Fruit fly (Drosophila melanogaster) whole organism, prepupa: ENCODE data around the gene CG13074.
A peak's percentile ranks its signal among the peaks of the same experiment; 100 is the strongest.

Experiments
- Blimp-1 ChIP-seq: fragments of 200-800 bp; sonication (Bioruptor generic); optimal IDR thresholded peaks from 3 replicates; lab custom pipeline; 2017; ENCODE audit warnings: missing biosample characterization, missing genetic modification characterization, mild to moderate bottlenecking, moderate library complexity, missing genetic modification reagents
- CG10631 ChIP-seq: fragments of 200-800 bp; sonication (Bioruptor generic); optimal IDR thresholded peaks from 2 replicates; lab custom pipeline; 2016; ENCODE audit warnings: missing biosample characterization, missing genetic modification characterization
- CG10669 ChIP-seq: fragments of 200-800 bp; sonication (Bioruptor generic); optimal IDR thresholded peaks from 3 replicates; lab custom pipeline; 2018; ENCODE audit warnings: missing biosample characterization, mild to moderate bottlenecking, missing genetic modification characterization, moderate library complexity
- CG11762 ChIP-seq: fragments of 200-800 bp; sonication (Bioruptor generic); optimal IDR thresholded peaks from 3 replicates; lab custom pipeline; 2016; ENCODE audit warnings: missing biosample characterization, missing genetic modification characterization; ENCODE audit not compliant: insufficient read depth
- CG11902 ChIP-seq: fragments of 200-800 bp; sonication (Bioruptor generic); optimal IDR thresholded peaks from 3 replicates; lab custom pipeline; 2016; ENCODE audit warnings: missing biosample characterization, missing genetic modification characterization
- CG16779 ChIP-seq: fragments of 200-800 bp; sonication (Bioruptor generic); optimal IDR thresholded peaks from 3 replicates; lab custom pipeline; 2017; ENCODE audit warnings: missing biosample characterization, mild to moderate bottlenecking, missing genetic modification characterization
- CG3032 ChIP-seq: fragments of 200-800 bp; optimal IDR thresholded peaks from 2 replicates; lab custom pipeline; 2019; ENCODE audit warnings: missing biosample characterization, mild to moderate bottlenecking, missing genetic modification characterization, moderate library complexity
- CG31627 ChIP-seq: fragments of 200-800 bp; sonication (Bioruptor generic); optimal IDR thresholded peaks from 3 replicates; lab custom pipeline; 2016; ENCODE audit warnings: missing biosample characterization, missing genetic modification characterization
- CG32006 ChIP-seq: fragments of 200-800 bp; sonication (Bioruptor generic); optimal IDR thresholded peaks from 3 replicates; lab custom pipeline; 2017; ENCODE audit warnings: missing biosample characterization, mild to moderate bottlenecking, missing genetic modification characterization
- CG34406 ChIP-seq: fragments of 200-800 bp; sonication (Bioruptor generic); optimal IDR thresholded peaks from 3 replicates; lab custom pipeline; 2016; ENCODE audit warnings: missing biosample characterization, missing genetic modification characterization
- CG3919 ChIP-seq: fragments of 200-800 bp; sonication (Bioruptor generic); optimal IDR thresholded peaks from 3 replicates; lab custom pipeline; 2016; ENCODE audit warnings: missing biosample characterization, missing genetic modification characterization
- CG6163 ChIP-seq: fragments of 200-800 bp; sonication (Bioruptor generic); IDR thresholded peaks from 3 replicates; pipeline ENCODE4 v1.3.6; 2022; ENCODE audit warnings: missing biosample characterization, missing genetic modification characterization
- CG6276 ChIP-seq: fragments of 200-800 bp; sonication (Bioruptor generic); optimal IDR thresholded peaks from 2 replicates; lab custom pipeline; 2017; ENCODE audit warnings: missing biosample characterization, mild to moderate bottlenecking, missing genetic modification characterization
- CG6792 ChIP-seq: fragments of 200-800 bp; sonication (Bioruptor generic); optimal IDR thresholded peaks from 3 replicates; lab custom pipeline; 2016; ENCODE audit warnings: missing biosample characterization, missing genetic modification characterization
- CG6808 ChIP-seq: fragments of 200-800 bp; sonication (Bioruptor generic); optimal IDR thresholded peaks from 3 replicates; lab custom pipeline; 2017; ENCODE audit warnings: missing biosample characterization, missing genetic modification characterization, mild to moderate bottlenecking, moderate library complexity, missing genetic modification reagents
- CG6854 ChIP-seq: fragments of 200-800 bp; sonication (Bioruptor generic); optimal IDR thresholded peaks from 2 replicates; lab custom pipeline; 2017; ENCODE audit warnings: missing biosample characterization, mild to moderate bottlenecking, missing genetic modification characterization
- CG7368 ChIP-seq: fragments of 200-800 bp; sonication (Bioruptor generic); optimal IDR thresholded peaks from 3 replicates; lab custom pipeline; 2016; ENCODE audit warnings: missing biosample characterization, missing genetic modification characterization
- CG8119 ChIP-seq: fragments of 200-800 bp; sonication (Bioruptor generic); IDR thresholded peaks from 3 replicates; pipeline ENCODE4 v1.3.6; 2022; ENCODE audit warnings: missing biosample characterization, missing genetic modification characterization
- CG8319 ChIP-seq: fragments of 200-800 bp; sonication (Bioruptor generic); optimal IDR thresholded peaks from 3 replicates; lab custom pipeline; 2016; ENCODE audit warnings: missing biosample characterization, missing genetic modification characterization
- CG9139 ChIP-seq: fragments of 200-800 bp; sonication (Bioruptor generic); optimal IDR thresholded peaks from 3 replicates; lab custom pipeline; 2017; ENCODE audit warnings: missing biosample characterization, mild to moderate bottlenecking, missing genetic modification characterization
- Eip75B ChIP-seq: fragments of 200-800 bp; sonication (Bioruptor generic); optimal IDR thresholded peaks from 3 replicates; lab custom pipeline; 2016; ENCODE audit warnings: missing biosample characterization, missing genetic modification characterization
- Eip78C ChIP-seq: fragments of 200-800 bp; sonication (Bioruptor generic); peaks from one replicate; lab custom pipeline; 2016; ENCODE audit warnings: missing biosample characterization, missing genetic modification characterization
- Eip93F ChIP-seq: fragments of 200-800 bp; sonication (Bioruptor generic); optimal IDR thresholded peaks from 2 replicates; lab custom pipeline; 2016; ENCODE audit warnings: missing biosample characterization, mild to moderate bottlenecking, missing genetic modification characterization
- Ets96B ChIP-seq: fragments of 200-800 bp; optimal IDR thresholded peaks from 2 replicates; lab custom pipeline; 2019; ENCODE audit warnings: missing biosample characterization, mild to moderate bottlenecking, missing genetic modification characterization, moderate library complexity
- Gug ChIP-seq: fragments of 200-800 bp; sonication (Bioruptor generic); IDR thresholded peaks from 2 replicates; pipeline ENCODE4 v1.3.6; 2022; ENCODE audit warnings: missing biosample characterization, missing genetic modification characterization
- Hr4 ChIP-seq: fragments of 200-800 bp; sonication (Bioruptor generic); optimal IDR thresholded peaks from 3 replicates; lab custom pipeline; 2016; ENCODE audit warnings: missing biosample characterization, missing genetic modification characterization
- Met ChIP-seq: fragments of 200-800 bp; sonication (Bioruptor generic); optimal IDR thresholded peaks from 3 replicates; lab custom pipeline; 2016; ENCODE audit warnings: missing biosample characterization, missing genetic modification characterization
- OdsH ChIP-seq: fragments of 200-800 bp; sonication (Bioruptor generic); optimal IDR thresholded peaks from 3 replicates; lab custom pipeline; 2016; ENCODE audit warnings: missing biosample characterization, missing genetic modification characterization
- Smox ChIP-seq: fragments of 200-800 bp; sonication (Bioruptor generic); optimal IDR thresholded peaks from 3 replicates; lab custom pipeline; 2016; ENCODE audit warnings: missing biosample characterization, missing genetic modification characterization
- Sox102F ChIP-seq: fragments of 200-800 bp; sonication (Bioruptor generic); optimal IDR thresholded peaks from 2 replicates; lab custom pipeline; 2016; ENCODE audit warnings: missing biosample characterization, mild to moderate bottlenecking, missing genetic modification characterization
- Sox14 ChIP-seq: fragments of 200-800 bp; sonication (Bioruptor generic); optimal IDR thresholded peaks from 3 replicates; lab custom pipeline; 2016; ENCODE audit warnings: missing biosample characterization, missing genetic modification characterization
- Sox15 ChIP-seq: fragments of 200-800 bp; sonication (Bioruptor generic); optimal IDR thresholded peaks from 3 replicates; lab custom pipeline; 2016; ENCODE audit warnings: missing biosample characterization, missing genetic modification characterization
- achi ChIP-seq: fragments of 200-800 bp; sonication (Bioruptor generic); optimal IDR thresholded peaks from 3 replicates; lab custom pipeline; 2016; ENCODE audit warnings: missing biosample characterization, missing genetic modification characterization
- dac ChIP-seq: fragments of 200-800 bp; sonication (Bioruptor generic); optimal IDR thresholded peaks from 2 replicates; lab custom pipeline; 2017; ENCODE audit warnings: missing biosample characterization, mild to moderate bottlenecking, missing genetic modification characterization
- dsx ChIP-seq: fragments of 200-800 bp; optimal IDR thresholded peaks from 3 replicates; lab custom pipeline; 2019; ENCODE audit warnings: missing biosample characterization, mild to moderate bottlenecking, missing genetic modification characterization, moderate library complexity; ENCODE audit not compliant: poor library complexity, severe bottlenecking
- esn ChIP-seq: fragments of 200-800 bp; sonication (Bioruptor generic); optimal IDR thresholded peaks from 2 replicates; lab custom pipeline; 2016; ENCODE audit warnings: missing biosample characterization, mild to moderate bottlenecking, missing genetic modification characterization, moderate library complexity
- fd59A ChIP-seq: fragments of 200-800 bp; sonication (Bioruptor generic); optimal IDR thresholded peaks from 2 replicates; lab custom pipeline; 2017; ENCODE audit warnings: missing biosample characterization, mild to moderate bottlenecking, missing genetic modification characterization, missing genetic modification reagents
- fkh ChIP-seq: fragments of 200-800 bp; sonication (Bioruptor generic); optimal IDR thresholded peaks from 3 replicates; lab custom pipeline; 2017; ENCODE audit warnings: missing biosample characterization, mild to moderate bottlenecking, missing genetic modification characterization, moderate library complexity
- net ChIP-seq: fragments of 200-800 bp; sonication (Bioruptor generic); optimal IDR thresholded peaks from 3 replicates; lab custom pipeline; 2016; ENCODE audit warnings: missing biosample characterization, missing genetic modification characterization
- pdm3 ChIP-seq: fragments of 200-800 bp; sonication (Bioruptor generic); optimal IDR thresholded peaks from 3 replicates; lab custom pipeline; 2016; ENCODE audit warnings: missing biosample characterization, missing genetic modification characterization
- ss ChIP-seq, 2 experiments: fragments of 200-800 bp; sonication (Bioruptor generic); optimal IDR thresholded peaks; 2 replicates in 1 of 2; 3 replicates in 1 of 2; lab custom pipeline; 2017 to 2018; ENCODE audit warnings: mild to moderate bottlenecking in 2 of 2, missing biosample characterization in 2 of 2, missing genetic modification characterization in 2 of 2, moderate library complexity in 1 of 2
- svp ChIP-seq: fragments of 200-800 bp; sonication (Bioruptor generic); peaks from one replicate; lab custom pipeline; 2016; ENCODE audit warnings: missing biosample characterization, missing genetic modification characterization
- vri ChIP-seq: fragments of 200-800 bp; sonication (Bioruptor generic); optimal IDR thresholded peaks from 3 replicates; lab custom pipeline; 2016; ENCODE audit warnings: missing biosample characterization, mild to moderate bottlenecking, missing genetic modification characterization

Gene CG13074

DNA sequence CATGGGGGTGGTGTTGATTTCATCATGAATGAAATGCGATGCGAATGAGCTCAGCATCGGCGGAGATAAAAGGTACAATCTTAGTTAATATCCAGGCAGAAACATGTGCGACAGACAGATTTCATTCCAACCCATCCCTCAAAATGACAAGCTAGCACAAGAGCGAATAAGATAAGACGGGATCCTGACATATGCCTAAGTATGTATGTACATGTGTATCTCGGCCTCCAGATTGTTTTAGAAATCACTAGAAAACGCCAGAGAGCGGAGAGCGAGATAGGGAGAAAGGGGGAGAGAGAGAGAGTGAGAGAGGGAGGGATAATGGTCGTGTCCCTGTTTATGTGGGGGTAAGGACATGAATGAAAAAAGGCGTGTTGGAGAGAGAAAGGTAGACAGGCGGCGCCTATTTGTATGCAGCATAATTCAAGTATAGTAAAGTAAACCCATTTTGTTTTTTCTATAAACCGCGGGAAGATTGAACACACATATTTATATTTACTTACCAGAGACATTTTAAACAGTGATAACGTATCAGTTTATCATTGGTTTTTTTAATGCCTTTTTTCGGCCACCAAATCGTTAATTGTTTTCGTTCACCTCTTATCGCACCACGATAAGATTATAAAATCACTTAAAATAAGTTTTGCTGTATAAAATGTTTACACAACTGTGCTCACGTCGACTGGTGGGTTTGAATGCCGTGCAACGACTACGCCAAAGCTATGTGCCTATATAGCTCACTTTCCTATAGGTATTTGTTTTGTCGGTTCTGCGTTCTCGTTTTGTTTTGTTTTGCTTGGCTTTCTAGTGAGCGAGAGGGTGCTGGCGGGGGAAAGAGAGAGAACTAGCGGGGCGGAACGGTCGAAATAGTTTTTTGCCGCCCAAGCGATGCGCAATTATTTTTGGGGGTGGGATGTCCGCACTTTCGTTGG lies 47.1 kb downstream of the CG13074 start (continued):
- TF ChIP-seq pdm3 (GFP tag; lab: Kevin White, UChicago) = peak; percentile 8
- TF ChIP-seq Hr4 (GFP tag; lab: Kevin White, UChicago) = peak; percentile 17
- TF ChIP-seq CG7368 (GFP tag; lab: Kevin White, UChicago) = no peak
- no peak for TF ChIP-seq CG31627
- peak; percentile 94 for TF ChIP-seq fkh (GFP tag; lab: Kevin White, UChicago)
- TF ChIP-seq Gug (GFP tag; lab: Robert Waterston, UW) = no peak
- TF ChIP-seq esn = no peak
- TF ChIP-seq svp = peak; percentile 38
- TF ChIP-seq, all 60 proteins: peak for 20

dm6 chr3L:16048722-16049459 lies 48.4 kb downstream of the CG13074 start:
- no peak for TF ChIP-seq Smox (GFP tag; lab: Kevin White, UChicago)
- TF ChIP-seq CG6163 (GFP tag; lab: Robert Waterston, UW) = 0 out of 3 replicates have a peak, but pooled peaks have one; percentile 5
- TF ChIP-seq Eip78C (GFP tag; lab: Kevin White, UChicago) = peak; percentile 18
- no peak for TF ChIP-seq CG10669
- TF ChIP-seq CG6854 = no peak
- TF ChIP-seq achi = no peak
- TF ChIP-seq Sox15 (GFP tag; lab: Kevin White, UChicago) = no peak
- TF ChIP-seq Ets96B (tag; lab: Kevin White, UChicago) = peak; percentile 37
- no peak for TF ChIP-seq CG16779 (tag; lab: Kevin White, UChicago)
- TF ChIP-seq Met = no peak
- no peak for TF ChIP-seq dac (GFP tag; lab: Kevin White, UChicago)
- TF ChIP-seq net = no peak
- no peak for TF ChIP-seq Sox102F (GFP tag; lab: Kevin White, UChicago)
- TF ChIP-seq CG34406 (GFP tag; lab: Kevin White, UChicago) = no peak
- peak; percentile 49 for TF ChIP-seq svp
- peak in 1 of 2 experiments; percentile 19 for TF ChIP-seq ss (GFP tag; optimal IDR thresholded peaks at IDR 0.05; lab: Kevin White, UChicago)
- no peak for TF ChIP-seq CG7368 (GFP tag; lab: Kevin White, UChicago)
- TF ChIP-seq CG3032 = peak; percentile 17
- TF ChIP-seq CG3919 (GFP tag; lab: Kevin White, UChicago) = no peak
- no peak for TF ChIP-seq CG6792 (GFP tag; lab: Kevin White, UChicago)
- TF ChIP-seq vri (GFP tag; lab: Kevin White, UChicago) = peak; percentile 37
- TF ChIP-seq OdsH = peak; percentile 16
- TF ChIP-seq dsx (GFP tag; lab: Kevin White, UChicago) = peak; percentile 95
- no peak for TF ChIP-seq Sox14 (GFP tag; lab: Kevin White, UChicago)
- no peak for TF ChIP-seq CG6808

dm6 chr3L:16048086-16048485 lies 49.2 kb downstream of the CG13074 start:
- TF ChIP-seq Sox102F (GFP tag; lab: Kevin White, UChicago) (peak; percentile 81), CG32006 (peak; percentile 64), vri (GFP tag; lab: Kevin White, UChicago) (peak; percentile 33), OdsH (peak; percentile 60), CG10631 (GFP tag; lab: Kevin White, UChicago) (peak; percentile 55), fd59A (GFP tag; lab: Kevin White, UChicago) (peak; percentile 59), svp (peak; percentile 88), CG8319 (GFP tag; lab: Kevin White, UChicago) (peak; percentile 52), Eip75B (GFP tag; lab: Kevin White, UChicago) (peak; percentile 61), CG6276 (peak; percentile 50), CG6854 (peak; percentile 52), Blimp-1 (GFP tag; lab: Kevin White, UChicago) (peak; percentile 41), Sox15 (GFP tag; lab: Kevin White, UChicago) (peak; percentile 48), Eip93F (GFP tag; lab: Kevin White, UChicago) (peak; percentile 13), fkh (GFP tag; lab: Kevin White, UChicago) (peak; percentile 14), CG16779 (tag; lab: Kevin White, UChicago) (peak; percentile 16), CG9139 (peak; percentile 62), CG11902 (peak; percentile 55), Eip78C (GFP tag; lab: Kevin White, UChicago) (peak; percentile 91), CG6163 (GFP tag; lab: Robert Waterston, UW) (peak; percentile 81), achi (peak; percentile 51), esn (peak; percentile 80), Sox14 (GFP tag; lab: Kevin White, UChicago) (peak; percentile 80), CG11762 (GFP tag; lab: Kevin White, UChicago) (peak; percentile 39), CG8119 (GFP tag; lab: Robert Waterston, UW) (peak; percentile 71), Ets96B (tag; lab: Kevin White, UChicago) (peak; percentile 65)
